Fruit fly (Drosophila melanogaster) whole organism, pupa: ENCODE results near the gene nullo.

Experiments
- CG10348 ChIP-seq: fragments of 200-800 bp; sonication (Bioruptor generic); IDR thresholded peaks from 2 replicates; pipeline ENCODE4 v1.3.6; 2022; ENCODE audit warnings: missing biosample characterization, missing genetic modification characterization
- CG13204 ChIP-seq: fragments of 200-800 bp; sonication (Bioruptor generic); optimal IDR thresholded peaks from 2 replicates; lab custom pipeline; 2018; ENCODE audit warnings: missing biosample characterization, mild to moderate bottlenecking, missing genetic modification characterization, moderate library complexity
- CG15710 ChIP-seq: fragments of 200-800 bp; sonication (Bioruptor generic); optimal IDR thresholded peaks from 2 replicates; lab custom pipeline; 2018; ENCODE audit warnings: missing biosample characterization, mild to moderate bottlenecking, missing genetic modification characterization, moderate library complexity
- CG17806 ChIP-seq: fragments of 200-800 bp; sonication (Bioruptor generic); optimal IDR thresholded peaks from 2 replicates; lab custom pipeline; 2018; ENCODE audit warnings: missing biosample characterization, mild to moderate bottlenecking, missing genetic modification characterization, moderate library complexity
- CG32121 ChIP-seq: fragments of 200-800 bp; sonication (Bioruptor generic); IDR thresholded peaks from 2 replicates; pipeline ENCODE4 v1.3.6; 2022; ENCODE audit warnings: missing biosample characterization, missing genetic modification characterization
- CG4496 ChIP-seq: fragments of 200-800 bp; sonication (Bioruptor generic); IDR thresholded peaks from 3 replicates; pipeline ENCODE4 v1.3.6; 2022; ENCODE audit warnings: missing biosample characterization, missing genetic modification characterization
- CG8159 ChIP-seq: fragments of 200-800 bp; sonication (Bioruptor generic); optimal IDR thresholded peaks from 3 replicates; lab custom pipeline; 2018; ENCODE audit warnings: missing biosample characterization, mild to moderate bottlenecking, missing genetic modification characterization, moderate library complexity
- CG8301 ChIP-seq: fragments of 200-800 bp; sonication (Bioruptor generic); optimal IDR thresholded peaks from 2 replicates; lab custom pipeline; 2018; ENCODE audit warnings: missing biosample characterization, mild to moderate bottlenecking, missing genetic modification characterization
- EcR ChIP-seq: fragments of 200-800 bp; sonication (Bioruptor generic); optimal IDR thresholded peaks from 3 replicates; lab custom pipeline; 2019; ENCODE audit warnings: missing biosample characterization, missing genetic modification characterization, mild to moderate bottlenecking, moderate library complexity, missing genetic modification reagents
- Pif1B ChIP-seq: fragments of 200-800 bp; sonication (Bioruptor generic); optimal IDR thresholded peaks from 3 replicates; lab custom pipeline; 2016; ENCODE audit warnings: missing biosample characterization, missing genetic modification characterization
- fd96Ca ChIP-seq: fragments of 200-800 bp; sonication (Bioruptor generic); IDR thresholded peaks from 3 replicates; pipeline ENCODE4 v1.3.6; 2022; ENCODE audit warnings: missing biosample characterization, missing genetic modification characterization

DNA sequence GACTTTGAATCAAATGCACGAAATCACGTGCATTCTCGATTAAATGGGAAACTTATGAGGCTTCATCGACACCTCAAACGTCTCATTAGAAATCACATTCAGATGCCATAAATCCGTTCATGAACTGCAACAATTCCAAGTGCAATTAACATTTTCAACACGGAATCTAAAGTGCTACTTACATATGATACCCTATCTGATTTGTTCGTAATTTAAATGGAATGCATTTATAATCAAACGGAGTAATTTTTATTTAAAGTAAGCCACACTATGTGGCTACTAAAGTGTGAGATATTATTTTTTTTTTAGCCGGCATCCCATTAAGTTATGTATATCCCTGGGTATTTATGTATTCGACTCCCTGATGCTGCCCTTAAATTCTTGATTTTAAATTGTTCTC is 41.6 kb upstream of the nullo start:
- peak; percentile 27 for TF ChIP-seq CG8159 (tag; lab: Kevin White, UChicago)
- TF ChIP-seq EcR, result no peak
- no peak for TF ChIP-seq CG10348 (GFP tag; lab: Robert Waterston, UW)
- no peak for TF ChIP-seq CG4496 (GFP tag; lab: Robert Waterston, UW)
- no peak for TF ChIP-seq CG13204 (GFP tag; lab: Kevin White, UChicago)
- TF ChIP-seq CG8301, result no peak
- TF ChIP-seq Pif1B (GFP tag; lab: Kevin White, UChicago), result no peak
- TF ChIP-seq CG15710 (tag; lab: Kevin White, UChicago), result peak; percentile 26
- no peak for TF ChIP-seq CG32121 (GFP tag; lab: Robert Waterston, UW)
- TF ChIP-seq fd96Ca (GFP tag; lab: Robert Waterston, UW), result no peak
- peak; percentile 20 for TF ChIP-seq CG17806
